Worm (Caenorhabditis elegans): ENCODE results near the gene T15B7.1.

Gene T15B7.1

ce11 chrV:6838599-6838998, 3.9 kb upstream of the T15B7.1 start, which contains the start of gene T15B7.15:
T15B7.15 (minus strand) TSS chrV:6838665.
- peak; percentile 50 for TF ChIP-seq lin-14 (GFP tag; optimal IDR thresholded peaks at IDR 0.05)
- TF ChIP-seq elt-3 (tag; optimal IDR thresholded peaks at IDR 0.05): peak in 1 of 6 experiments; percentile 1
- TF ChIP-seq unc-62 (GFP tag; optimal IDR thresholded peaks at IDR 0.05): no peak
- peak; percentile 25 to 71 for TF ChIP-seq lsy-2 (tag; optimal IDR thresholded peaks at IDR 0.05)
- TF ChIP-seq dsc-1 (tag; optimal IDR thresholded peaks at IDR 0.05): peak; percentile 21
- peak; percentile 53 for TF ChIP-seq nhr-47 (tag; optimal IDR thresholded peaks at IDR 0.05)
- peak; percentile 53 for TF ChIP-seq nhr-85 (tag)
- TF ChIP-seq snu-23 (GFP tag; optimal IDR thresholded peaks at IDR 0.05): peak; percentile 42
- TF ChIP-seq unc-86 (tag; optimal IDR thresholded peaks at IDR 0.05): no peak
- TF ChIP-seq mab-9 (GFP tag; IDR thresholded peaks at IDR 0.05): no peak
- peak; percentile 67 to 87 for TF ChIP-seq lin-35 (GFP tag; optimal IDR thresholded peaks at IDR 0.05)
- peak; percentile 72 to 88 (median 82) for TF ChIP-seq dpl-1 (GFP tag; optimal IDR thresholded peaks at IDR 0.05)
- peak; percentile 32 to 83 for TF ChIP-seq efl-1 (optimal IDR thresholded peaks at IDR 0.05)
- TF ChIP-seq efl-1 (GFP tag; optimal IDR thresholded peaks at IDR 0.05 in 1 of 2): peak; percentile 84 to 97
- TF ChIP-seq irx-1 (tag; optimal IDR thresholded peaks at IDR 0.05): peak; percentile 20
- TF ChIP-seq ceh-82 (tag; optimal IDR thresholded peaks at IDR 0.05): peak in 2 of 3 experiments; percentile 11 to 33
- no peak for TF ChIP-seq tlp-1 (tag; optimal IDR thresholded peaks at IDR 0.05)
- peak; percentile 50 for TF ChIP-seq nhr-71 (tag; optimal IDR thresholded peaks at IDR 0.05)
- TF ChIP-seq mdl-1 (tag; optimal IDR thresholded peaks at IDR 0.05): no peak
- TF ChIP-seq tbx-2 (tag; optimal IDR thresholded peaks at IDR 0.05): peak; percentile 18
- peak; percentile 21 for TF ChIP-seq nhr-20 (tag; optimal IDR thresholded peaks at IDR 0.05)
- TF ChIP-seq C16A3.4 (tag; optimal IDR thresholded peaks at IDR 0.05): peak; percentile 31
- peak; percentile 36 for TF ChIP-seq mep-1 (tag; optimal IDR thresholded peaks at IDR 0.05)
- TF ChIP-seq unc-30 (tag; optimal IDR thresholded peaks at IDR 0.05): no peak
- peak; percentile 51 for TF ChIP-seq lin-15B (tag; optimal IDR thresholded peaks at IDR 0.05)
- peak; percentile 36 for TF ChIP-seq swsn-7 (tag; optimal IDR thresholded peaks at IDR 0.05)
- TF ChIP-seq xbp-1 (tag; optimal IDR thresholded peaks at IDR 0.05): peak; percentile 20
- TF ChIP-seq lin-39 (tag; optimal IDR thresholded peaks at IDR 0.05): peak; percentile 21
- TF ChIP-seq skn-1 (tag; optimal IDR thresholded peaks at IDR 0.05): peak; percentile 57
- TF ChIP-seq Y116A8C.19 (tag; optimal IDR thresholded peaks at IDR 0.05; ENCODE audit: borderline replicate concordance): no peak
- TF ChIP-seq blmp-1 (tag; optimal IDR thresholded peaks at IDR 0.05): peak; percentile 19
- TF ChIP-seq rnt-1 (tag; optimal IDR thresholded peaks at IDR 0.05): peak; percentile 30
- peak; percentile 44 for TF ChIP-seq nhr-19 (GFP tag; conservative IDR thresholded peaks at IDR 0.05)
- no peak for TF ChIP-seq pqm-1 (tag; optimal IDR thresholded peaks at IDR 0.05)
- TF ChIP-seq sup-37 (GFP tag; optimal IDR thresholded peaks at IDR 0.05): no peak
- no peak for TF ChIP-seq unc-130 (tag; optimal IDR thresholded peaks at IDR 0.05)

DNA sequence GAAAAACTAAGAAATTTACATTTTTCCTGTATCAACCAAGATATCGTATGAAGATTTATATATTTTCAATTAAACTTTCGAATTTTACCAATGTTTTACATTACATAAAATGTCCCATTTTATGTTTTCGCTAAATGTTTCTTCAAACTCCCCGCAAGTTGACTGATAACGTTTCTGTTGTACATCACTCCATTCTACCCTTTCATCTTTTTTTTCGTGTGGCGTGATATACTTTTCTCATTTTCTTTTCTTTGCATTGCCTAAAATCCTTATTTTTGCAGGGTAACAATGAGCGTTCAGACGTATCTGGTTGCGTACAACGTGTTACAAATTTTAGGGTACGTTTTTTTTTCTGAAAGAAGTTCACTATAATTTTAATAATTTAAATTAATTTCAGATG, 3.5 kb upstream of the T15B7.1 start, which contains the start of gene hpo-8:
TSS of gene hpo-8 (plus strand) at position 282 of the 400 bp plus-strand sequence.
- no peak for TF ChIP-seq efl-1 (optimal IDR thresholded peaks at IDR 0.05)
- TF ChIP-seq efl-1 (GFP tag; optimal IDR thresholded peaks at IDR 0.05 in 1 of 2): peak in 1 of 2 experiments; percentile 89
- no peak for TF ChIP-seq C16A3.4 (tag; optimal IDR thresholded peaks at IDR 0.05)

DNA sequence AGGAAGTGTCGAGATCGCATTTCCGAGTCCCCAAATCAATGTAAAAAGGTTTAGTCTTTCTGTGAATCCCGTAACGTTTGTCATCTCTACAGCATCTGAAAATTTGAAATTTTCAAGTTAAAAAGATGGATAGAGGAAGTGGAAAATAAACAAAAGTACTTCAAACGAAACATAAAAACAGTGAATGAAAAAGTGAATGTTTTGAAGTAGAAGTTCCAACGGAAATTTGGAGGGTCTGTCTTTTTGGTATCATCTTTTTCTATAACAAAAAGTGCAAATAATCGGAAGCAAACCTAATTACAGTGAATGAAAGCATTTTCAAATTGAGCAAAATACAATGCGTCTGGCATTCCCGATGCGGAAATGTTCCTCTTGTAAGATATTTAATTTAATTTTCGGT, 4.0 kb downstream of the T15B7.1 start, which contains the start of gene lgc-54:
TSS of gene lgc-54 (minus strand) at position 101 of the 400 bp plus-strand sequence.
- TF ChIP-seq pqm-1 (tag; optimal IDR thresholded peaks at IDR 0.05) (no peak), ama-1 (optimal IDR thresholded peaks at IDR 0.05) (no peak), hlh-4 (tag; optimal IDR thresholded peaks at IDR 0.05) (no peak), nhr-47 (tag; optimal IDR thresholded peaks at IDR 0.05) (no peak), mef-2 (tag; optimal IDR thresholded peaks at IDR 0.05) (no peak), snpc-4 (tag; optimal IDR thresholded peaks at IDR 0.05) (no peak), vab-15 (tag; optimal IDR thresholded peaks at IDR 0.05) (no peak), C16A3.4 (tag; optimal IDR thresholded peaks at IDR 0.05) (no peak), xbp-1 (tag; optimal IDR thresholded peaks at IDR 0.05) (no peak), blmp-1 (tag; optimal IDR thresholded peaks at IDR 0.05) (no peak), fos-1 (tag; optimal IDR thresholded peaks at IDR 0.05) (no peak), pax-3 (tag; optimal IDR thresholded peaks at IDR 0.05) (no peak), nhr-11 (tag; optimal IDR thresholded peaks at IDR 0.05) (no peak), sup-37 (GFP tag; optimal IDR thresholded peaks at IDR 0.05) (no peak), rnt-1 (tag; optimal IDR thresholded peaks at IDR 0.05) (no peak), C34B4.2 (tag; optimal IDR thresholded peaks at IDR 0.05) (no peak), mdl-1 (tag; optimal IDR thresholded peaks at IDR 0.05) (no peak), lin-35 (GFP tag; optimal IDR thresholded peaks at IDR 0.05) (no peak), C04F5.9 (tag; optimal IDR thresholded peaks at IDR 0.05) (no peak), ceh-8 (GFP tag; optimal IDR thresholded peaks at IDR 0.05) (no peak)

Data from whole organism, L1 larva.